Worm (Caenorhabditis elegans) whole organism, young adult: Measurements from ENCODE around the gene str-41.

Experiments
- C06A6.2 ChIP-seq: fragments of 200-800 bp; sonication (Bioruptor generic); conservative IDR thresholded peaks from 2 replicates; pipeline ENCODE4 v1.3.6; 2022; ENCODE audit warnings: missing genetic modification characterization, missing compliant biosample characterization
- F37B4.10 ChIP-seq: fragments of 200-800 bp; sonication (Bioruptor generic); IDR thresholded peaks from 2 replicates; pipeline ENCODE4 v1.3.6; 2022; ENCODE audit warnings: missing genetic modification characterization, missing compliant biosample characterization
- F39B2.1 ChIP-seq: fragments of 200-800 bp; sonication (Bioruptor generic); IDR thresholded peaks from 2 replicates; pipeline ENCODE4 v1.3.6; 2022; ENCODE audit warnings: missing genetic modification reagents, missing genetic modification characterization, missing compliant biosample characterization
- F55B11.4 ChIP-seq: sonication (generic microtip); optimal IDR thresholded peaks from 2 replicates; lab custom pipeline; 2016; ENCODE audit warnings: missing compliant biosample characterization, missing genetic modification characterization, borderline replicate concordance; ENCODE audit not compliant: insufficient read depth
- F57C9.4 ChIP-seq: sonication (generic microtip); optimal IDR thresholded peaks from 2 replicates; lab custom pipeline; 2017; ENCODE audit warnings: mild to moderate bottlenecking, missing genetic modification characterization, missing compliant biosample characterization
- K11D2.4 ChIP-seq: fragments of 200-800 bp; sonication (Bioruptor generic); IDR thresholded peaks from 2 replicates; pipeline ENCODE4 v1.3.6; 2022; ENCODE audit warnings: missing genetic modification reagents, missing genetic modification characterization, missing compliant biosample characterization
- Y67H2A.10 ChIP-seq: fragments of 200-800 bp; sonication (Bioruptor generic); conservative IDR thresholded peaks from 2 replicates; pipeline ENCODE4 v1.3.6; 2022; ENCODE audit warnings: missing genetic modification reagents, missing genetic modification characterization, missing compliant biosample characterization
- aptf-3 ChIP-seq: fragments of 200-800 bp; sonication (Bioruptor generic); IDR thresholded peaks from 2 replicates; pipeline ENCODE4 v1.3.6; 2022; ENCODE audit warnings: missing genetic modification characterization, missing compliant biosample characterization
- attf-3 ChIP-seq: fragments of 200-800 bp; sonication (Bioruptor generic); conservative IDR thresholded peaks from 2 replicates; pipeline ENCODE4 v1.3.6; 2022; ENCODE audit warnings: missing genetic modification reagents, missing genetic modification characterization, missing compliant biosample characterization
- bed-1 ChIP-seq: fragments of 200-800 bp; sonication (Bioruptor generic); IDR thresholded peaks from 2 replicates; pipeline ENCODE4 v1.3.6; 2022; ENCODE audit warnings: missing genetic modification reagents, missing genetic modification characterization, missing compliant biosample characterization
- bed-2 ChIP-seq: fragments of 200-800 bp; sonication (Bioruptor generic); IDR thresholded peaks from 2 replicates; pipeline ENCODE4 v1.3.6; 2022; ENCODE audit warnings: missing genetic modification reagents, missing genetic modification characterization, missing compliant biosample characterization
- cebp-1 ChIP-seq, 2 experiments: fragments of 200-800 bp in 1 of 2; sonication (Bioruptor generic) in 1 of 2; sonication (generic microtip) in 1 of 2; IDR thresholded peaks in 1 of 2; optimal IDR thresholded peaks in 1 of 2; 2 replicates each; pipeline versions ENCODE4 v1.3.6 to Lab custom; 2017 to 2022; ENCODE audit warnings: missing compliant biosample characterization in 2 of 2, missing genetic modification characterization in 2 of 2, mild to moderate bottlenecking in 1 of 2, missing genetic modification reagents in 1 of 2, moderate library complexity in 1 of 2
- ceh-100 ChIP-seq: fragments of 200-800 bp; sonication (Bioruptor generic); IDR thresholded peaks from 2 replicates; pipeline ENCODE4 v1.3.6; 2022; ENCODE audit warnings: missing genetic modification reagents, missing genetic modification characterization, missing compliant biosample characterization
- ceh-40 ChIP-seq: fragments of 200-800 bp; sonication (Bioruptor generic); IDR thresholded peaks from 2 replicates; pipeline ENCODE4 v1.3.6; 2022; ENCODE audit warnings: missing genetic modification characterization, missing compliant biosample characterization
- ceh-79 ChIP-seq: sonication (generic microtip); optimal IDR thresholded peaks from 2 replicates; lab custom pipeline; 2017; ENCODE audit warnings: mild to moderate bottlenecking, missing genetic modification characterization, missing compliant biosample characterization
- egl-18 ChIP-seq: fragments of 200-800 bp; sonication (Bioruptor generic); IDR thresholded peaks from 2 replicates; pipeline ENCODE4 v1.3.6; 2022; ENCODE audit warnings: missing genetic modification reagents, missing genetic modification characterization, missing compliant biosample characterization
- egl-44 ChIP-seq: fragments of 200-800 bp; sonication (Bioruptor generic); IDR thresholded peaks from 2 replicates; pipeline ENCODE4 v1.3.6; 2022; ENCODE audit warnings: missing genetic modification reagents, missing genetic modification characterization, missing compliant biosample characterization
- egrh-3 ChIP-seq: fragments of 200-800 bp; sonication (Bioruptor generic); IDR thresholded peaks from 2 replicates; pipeline ENCODE4 v1.3.6; 2022; ENCODE audit warnings: missing genetic modification reagents, missing genetic modification characterization, missing compliant biosample characterization
- ekl-4 ChIP-seq: fragments of 200-800 bp; sonication (Bioruptor generic); IDR thresholded peaks from 2 replicates; pipeline ENCODE4 v1.3.6; 2022; ENCODE audit warnings: missing genetic modification reagents, missing genetic modification characterization, missing compliant biosample characterization
- madf-3 ChIP-seq: fragments of 200-800 bp; sonication (Bioruptor generic); IDR thresholded peaks from 2 replicates; pipeline ENCODE4 v1.3.6; 2022; ENCODE audit warnings: missing genetic modification reagents, missing genetic modification characterization, missing compliant biosample characterization
- madf-6 ChIP-seq: fragments of 200-800 bp; sonication (Bioruptor generic); IDR thresholded peaks from 2 replicates; pipeline ENCODE4 v1.3.6; 2022; ENCODE audit warnings: missing genetic modification reagents, missing genetic modification characterization, missing compliant biosample characterization
- mxl-1 ChIP-seq: sonication (generic microtip); optimal IDR thresholded peaks from 2 replicates; lab custom pipeline; 2016; ENCODE audit warnings: missing genetic modification characterization, missing compliant biosample characterization
- pbrm-1 ChIP-seq: fragments of 200-800 bp; sonication (Bioruptor generic); IDR thresholded peaks from 2 replicates; pipeline ENCODE4 v1.3.6; 2022; ENCODE audit warnings: missing genetic modification reagents, missing genetic modification characterization, missing compliant biosample characterization
- rcor-1 ChIP-seq: fragments of 200-800 bp; sonication (Bioruptor generic); IDR thresholded peaks from 2 replicates; pipeline ENCODE4 v1.3.6; 2022; ENCODE audit warnings: missing genetic modification reagents, missing genetic modification characterization, missing compliant biosample characterization
- sea-2 ChIP-seq: fragments of 200-800 bp; sonication (Bioruptor generic); IDR thresholded peaks from 2 replicates; pipeline ENCODE4 v1.3.6; 2022; ENCODE audit warnings: missing genetic modification characterization, missing compliant biosample characterization
- tlf-1 ChIP-seq: fragments of 200-800 bp; sonication (Bioruptor generic); optimal IDR thresholded peaks from 2 replicates; lab custom pipeline; 2018; ENCODE audit warnings: mild to moderate bottlenecking, missing genetic modification characterization, missing compliant biosample characterization
- xnd-1 ChIP-seq: sonication (generic microtip); optimal IDR thresholded peaks from 2 replicates; lab custom pipeline; 2016; ENCODE audit warnings: missing genotype, missing genetic modification reagents, missing genetic modification characterization, missing compliant biosample characterization
- ztf-22 ChIP-seq: fragments of 200-800 bp; sonication (Bioruptor generic); optimal IDR thresholded peaks from 2 replicates; lab custom pipeline; 2018; ENCODE audit warnings: mild to moderate bottlenecking, missing genetic modification characterization, moderate library complexity, missing compliant biosample characterization
- ztf-25 ChIP-seq: fragments of 200-800 bp; sonication (Bioruptor generic); IDR thresholded peaks from 2 replicates; pipeline ENCODE4 v1.3.6; 2022; ENCODE audit warnings: missing genetic modification reagents, missing genetic modification characterization, missing compliant biosample characterization
- ztf-28 ChIP-seq: fragments of 200-800 bp; sonication (Bioruptor generic); IDR thresholded peaks from 2 replicates; pipeline ENCODE4 v1.3.6; 2022; ENCODE audit warnings: missing genetic modification reagents, missing genetic modification characterization, missing compliant biosample characterization
- ztf-6 ChIP-seq: fragments of 200-800 bp; sonication (Bioruptor generic); IDR thresholded peaks from 2 replicates; pipeline ENCODE4 v1.3.6; 2022; ENCODE audit warnings: missing genetic modification reagents, missing genetic modification characterization, missing compliant biosample characterization

str-41 gene

DNA sequence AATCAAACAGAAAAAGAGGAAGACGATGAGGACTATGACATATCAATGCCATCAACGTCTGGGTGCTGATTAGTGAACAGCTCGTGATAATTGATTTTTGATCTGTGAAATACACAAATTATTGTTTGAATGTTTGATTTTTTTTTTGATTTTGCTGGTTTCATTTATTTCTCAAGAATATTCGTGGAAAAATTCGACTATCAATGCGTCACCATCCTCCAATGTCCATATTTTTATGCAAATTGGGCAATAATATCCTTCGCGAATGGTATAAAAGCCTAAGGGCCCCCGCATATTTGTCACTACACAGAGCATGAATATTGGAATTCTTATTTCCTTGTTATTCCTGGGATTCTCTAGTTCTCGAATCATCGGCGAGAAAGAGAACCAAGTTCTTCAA is 28.0 kb downstream of the str-41 start, which contains the start of gene try-13 (continued):
- no peak for TF ChIP-seq egl-18 (GFP tag; lab: Robert Waterston, UW)
- no peak for TF ChIP-seq ceh-100
- TF ChIP-seq ekl-4 (GFP tag; lab: Robert Waterston, UW) = no peak
- no peak for TF ChIP-seq egl-44

DNA sequence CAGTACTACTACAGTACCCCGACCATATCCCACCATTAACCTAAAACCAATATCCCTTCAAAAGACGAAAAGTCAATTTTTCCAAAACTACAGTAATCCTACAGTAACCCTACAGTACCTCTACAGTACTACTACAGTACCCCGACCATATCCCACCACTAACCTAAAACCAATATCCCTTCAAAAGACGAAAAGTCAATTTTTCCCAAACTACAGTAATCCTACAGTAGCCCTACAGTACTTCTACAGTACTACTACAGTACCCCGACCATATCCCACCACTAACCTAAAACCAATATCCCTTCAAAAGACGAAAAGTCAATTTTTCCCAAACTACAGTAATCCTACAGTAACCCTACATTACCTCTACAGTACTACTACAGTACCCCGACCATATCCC is 31.7 kb downstream of the str-41 start:
- TF ChIP-seq bed-2 (GFP tag; lab: Robert Waterston, UW) = peak; percentile 9; the same call in 1 of the 2 replicates
- TF ChIP-seq ztf-28 (GFP tag; lab: Robert Waterston, UW) = 0 out of 2 replicates have a peak, but pooled peaks have one; percentile 43
- TF ChIP-seq F37B4.10 = peak; percentile 94; the same call in 1 of the 2 replicates
- 0 out of 2 replicates have a peak, but pooled peaks have one; percentile 35 for TF ChIP-seq ztf-6 (GFP tag; lab: Robert Waterston, UW)
- 0 out of 2 replicates have a peak, but pooled peaks have one; percentile 53 for TF ChIP-seq egl-18 (GFP tag; lab: Robert Waterston, UW)
- 0 out of 2 replicates have a peak, but pooled peaks have one; percentile 51 for TF ChIP-seq F39B2.1 (GFP tag; lab: Robert Waterston, UW)
- TF ChIP-seq egrh-3 (GFP tag; lab: Robert Waterston, UW) = peak; percentile 88
- TF ChIP-seq Y67H2A.10 (GFP tag; lab: Robert Waterston, UW) = peak; percentile 19; the same call in 1 of the 2 replicates
- TF ChIP-seq sea-2 (GFP tag; lab: Robert Waterston, UW) = 0 out of 2 replicates have a peak, but pooled peaks have one; percentile 33
- TF ChIP-seq ekl-4 (GFP tag; lab: Robert Waterston, UW) = peak; percentile 21; the same call in 1 of the 2 replicates
- peak; percentile 62 for TF ChIP-seq attf-3 (GFP tag; lab: Robert Waterston, UW)
- 0 out of 2 replicates have a peak, but pooled peaks have one; percentile 20 for TF ChIP-seq bed-1 (GFP tag; lab: Robert Waterston, UW)
- 0 out of 2 replicates have a peak, but pooled peaks have one; percentile 75 for TF ChIP-seq ztf-25 (GFP tag; lab: Robert Waterston, UW)
- 0 out of 2 replicates have a peak, but pooled peaks have one; percentile 34 for TF ChIP-seq pbrm-1 (GFP tag; lab: Robert Waterston, UW)

DNA sequence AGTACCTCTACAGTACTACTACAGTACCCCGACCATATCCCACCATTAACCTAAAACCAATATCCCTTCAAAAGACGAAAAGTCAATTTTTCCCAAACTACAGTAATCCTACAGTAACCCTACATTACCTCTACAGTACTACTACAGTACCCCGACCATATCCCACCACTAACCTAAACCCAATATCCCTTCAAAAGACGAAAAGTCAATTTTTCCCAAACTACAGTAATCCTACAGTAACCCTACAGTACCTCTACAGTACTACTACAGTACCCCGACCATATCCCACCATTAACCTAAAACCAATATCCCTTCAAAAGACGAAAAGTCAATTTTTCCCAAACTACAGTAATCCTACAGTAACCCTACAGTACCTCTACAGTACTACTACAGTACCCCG is 32.5 kb downstream of the str-41 start, which contains the start of gene nhr-141:
TSS of gene nhr-141 (plus strand) at position 331 of the 400 bp plus-strand sequence.
- TF ChIP-seq madf-3 (GFP tag; lab: Robert Waterston, UW) (peak; percentile 65; the same call in 1 of the 2 replicates), egrh-3 (GFP tag; lab: Robert Waterston, UW) (peak; percentile 55)

DNA sequence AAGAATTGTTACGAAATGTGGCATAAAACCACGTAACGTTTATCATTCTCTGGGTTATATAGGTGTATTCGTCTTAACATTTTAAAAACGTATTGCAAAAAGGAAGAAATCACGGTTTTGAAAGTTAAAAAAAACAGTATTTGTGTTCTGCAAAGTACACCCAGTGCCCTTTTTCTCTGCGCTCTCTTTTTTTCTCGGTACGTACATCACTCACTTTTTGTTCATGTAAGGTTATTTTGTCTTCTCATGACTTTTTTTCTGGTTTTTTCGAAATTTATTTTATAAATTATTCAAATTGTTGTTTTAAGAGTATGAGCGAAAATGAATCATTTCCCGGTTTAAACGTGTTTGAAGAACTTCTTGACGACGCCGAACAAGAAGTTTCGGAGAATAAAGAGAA is 35.2 kb downstream of the str-41 start, which contains the start of gene F25E5.5:
TSS of gene F25E5.5 (plus strand) at position 301 of the 400 bp plus-strand sequence.
- TF ChIP-seq cebp-1 (GFP tag; IDR thresholded peaks at IDR 0.05; lab: Robert Waterston, UW) (no peak), cebp-1 (tag; optimal IDR thresholded peaks at IDR 0.05; lab: Kevin White, UChicago) (peak; percentile 4), mxl-1 (tag; lab: Kevin White, UChicago) (no peak)

DNA sequence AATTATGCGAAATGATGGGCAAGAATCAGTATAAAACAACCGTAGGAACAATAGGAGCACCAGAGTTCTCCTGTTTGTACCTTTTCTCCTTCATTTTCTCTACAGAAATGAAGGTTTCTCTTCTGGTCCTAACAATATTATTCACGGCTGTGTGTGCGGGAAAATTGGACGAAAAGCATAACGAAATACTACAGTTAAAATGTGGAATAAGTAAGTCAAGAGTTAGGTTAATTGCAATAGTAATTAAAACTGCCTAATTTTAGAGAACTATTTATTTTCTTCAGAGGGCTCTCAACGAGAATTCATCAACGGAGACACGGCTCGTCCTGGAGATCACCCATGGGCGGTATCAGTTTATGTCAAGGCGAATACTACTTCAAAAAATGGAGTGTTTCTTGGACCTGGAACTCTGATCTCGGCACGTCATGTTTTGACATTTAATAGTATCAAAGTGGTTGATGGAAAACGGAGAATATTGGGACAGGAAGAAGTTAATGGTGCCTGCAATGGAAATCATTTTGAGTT is 37.6 kb downstream of the str-41 start, which contains the start of gene try-12:
TSS of gene try-12 (plus strand) at position 51 of the 525 bp plus-strand sequence.
- no peak for TF ChIP-seq rcor-1 (GFP tag; lab: Robert Waterston, UW)
- no peak for TF ChIP-seq ceh-79

DNA sequence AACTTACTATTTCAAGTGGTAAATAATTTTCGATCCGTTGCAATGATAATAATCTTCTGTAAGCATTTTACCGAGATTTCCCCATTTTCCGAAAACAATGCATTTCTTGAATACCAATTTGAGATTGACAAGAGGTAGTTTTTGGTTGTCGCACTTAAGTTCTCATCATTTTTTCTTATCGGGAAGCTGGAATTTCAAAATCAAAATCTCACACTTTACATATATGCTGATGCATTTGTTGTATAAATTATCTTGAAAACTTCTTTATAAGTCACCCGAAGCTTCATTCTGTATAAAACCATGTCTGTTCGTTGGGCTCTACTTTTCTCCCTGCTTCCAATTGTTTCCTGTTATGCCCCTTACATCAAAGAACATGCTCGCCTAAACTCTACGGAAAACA is 39.6 kb downstream of the str-41 start, which contains the start of gene try-11:
TSS of gene try-11 (plus strand) at position 301 of the 400 bp plus-strand sequence.
- no peak for TF ChIP-seq C06A6.2 (GFP tag; lab: Robert Waterston, UW)
- TF ChIP-seq ceh-40 (GFP tag; lab: Robert Waterston, UW) = no peak
- no peak for TF ChIP-seq madf-6 (GFP tag; lab: Robert Waterston, UW)
- TF ChIP-seq xnd-1 (tag; lab: Kevin White, UChicago) = no peak
- TF ChIP-seq aptf-3 (GFP tag; lab: Robert Waterston, UW) = no peak
- TF ChIP-seq ztf-22 (GFP tag; lab: Kevin White, UChicago) = no peak
- TF ChIP-seq F57C9.4 = no peak
- no peak for TF ChIP-seq tlf-1 (GFP tag; lab: Kevin White, UChicago)
- TF ChIP-seq K11D2.4 (GFP tag; lab: Robert Waterston, UW) = no peak
- no peak for TF ChIP-seq F55B11.4 (tag; lab: Kevin White, UChicago)
